Fruit fly (Drosophila melanogaster) whole organism, prepupa: Measurements from ENCODE around the gene Rbf2.

Experiments
- Blimp-1 ChIP-seq: fragments of 200-800 bp; sonication (Bioruptor generic); optimal IDR thresholded peaks from 3 replicates; lab custom pipeline; 2017; ENCODE audit warnings: missing biosample characterization, missing genetic modification characterization, mild to moderate bottlenecking, moderate library complexity, missing genetic modification reagents
- CG11762 ChIP-seq: fragments of 200-800 bp; sonication (Bioruptor generic); optimal IDR thresholded peaks from 3 replicates; lab custom pipeline; 2016; ENCODE audit warnings: missing biosample characterization, missing genetic modification characterization; ENCODE audit not compliant: insufficient read depth
- CG3032 ChIP-seq: fragments of 200-800 bp; optimal IDR thresholded peaks from 2 replicates; lab custom pipeline; 2019; ENCODE audit warnings: missing biosample characterization, mild to moderate bottlenecking, missing genetic modification characterization, moderate library complexity
- Hr39 ChIP-seq: fragments of 200-800 bp; sonication (Bioruptor generic); optimal IDR thresholded peaks from 2 replicates; lab custom pipeline; 2016; ENCODE audit warnings: missing biosample characterization, missing genetic modification characterization
- Sox102F ChIP-seq: fragments of 200-800 bp; sonication (Bioruptor generic); optimal IDR thresholded peaks from 2 replicates; lab custom pipeline; 2016; ENCODE audit warnings: missing biosample characterization, mild to moderate bottlenecking, missing genetic modification characterization
- Sox14 ChIP-seq: fragments of 200-800 bp; sonication (Bioruptor generic); optimal IDR thresholded peaks from 3 replicates; lab custom pipeline; 2016; ENCODE audit warnings: missing biosample characterization, missing genetic modification characterization
- Sox15 ChIP-seq: fragments of 200-800 bp; sonication (Bioruptor generic); optimal IDR thresholded peaks from 3 replicates; lab custom pipeline; 2016; ENCODE audit warnings: missing biosample characterization, missing genetic modification characterization
- pdm3 ChIP-seq: fragments of 200-800 bp; sonication (Bioruptor generic); optimal IDR thresholded peaks from 3 replicates; lab custom pipeline; 2016; ENCODE audit warnings: missing biosample characterization, missing genetic modification characterization

dm6 chr3R:16013580-16013979 lies 48.3 kb downstream of the Rbf2 start:
- TF ChIP-seq Sox102F (GFP tag; lab: Kevin White, UChicago) (no peak), Blimp-1 (GFP tag; lab: Kevin White, UChicago) (no peak), pdm3 (no peak), Hr39 (no peak), Sox15 (GFP tag; lab: Kevin White, UChicago) (no peak), Sox14 (no peak), CG11762 (GFP tag; lab: Kevin White, UChicago) (no peak), CG3032 (tag; lab: Kevin White, UChicago) (no peak)
